Fruit fly (Drosophila melanogaster) whole organism, embryonic: ENCODE data around the gene Glut4EF.

ENCODE experiments used
- Atf6 ChIP-seq: fragments of 200-800 bp; sonication (Bioruptor generic); IDR thresholded peaks from 2 replicates; pipeline ENCODE4 v1.3.6; 2022; ENCODE audit warnings: missing biosample characterization, missing genetic modification characterization
- CG10654 ChIP-seq: fragments of 200-800 bp; sonication (Bioruptor generic); optimal IDR thresholded peaks from 2 replicates; lab custom pipeline; 2016; ENCODE audit warnings: missing biosample characterization, missing genetic modification characterization
- CG12219 ChIP-seq: fragments of 200-800 bp; sonication (Bioruptor generic); optimal IDR thresholded peaks from 3 replicates; lab custom pipeline; 2018; ENCODE audit warnings: missing biosample characterization, mild to moderate bottlenecking, missing genetic modification characterization
- CG12391 ChIP-seq: fragments of 200-800 bp; sonication (Bioruptor generic); optimal IDR thresholded peaks from 3 replicates; lab custom pipeline; 2018; ENCODE audit warnings: missing biosample characterization, mild to moderate bottlenecking, missing genetic modification characterization, moderate library complexity
- CG13287 ChIP-seq: fragments of 200-800 bp; sonication (Bioruptor generic); IDR thresholded peaks from 2 replicates; pipeline ENCODE4 v1.3.6; 2022; ENCODE audit warnings: missing biosample characterization, missing genetic modification characterization; ENCODE audit not compliant: partially characterized antibody
- CG14667 ChIP-seq: fragments of 200-800 bp; sonication (Bioruptor generic); IDR thresholded peaks from 2 replicates; pipeline ENCODE4 v1.3.6; 2022; ENCODE audit warnings: missing biosample characterization, missing genetic modification characterization
- CG15011 ChIP-seq: fragments of 200-800 bp; sonication (Bioruptor generic); optimal IDR thresholded peaks from 3 replicates; lab custom pipeline; 2018; ENCODE audit warnings: missing biosample characterization, mild to moderate bottlenecking, missing genetic modification characterization
- CG15479 ChIP-seq: fragments of 200-800 bp; sonication (Bioruptor generic); optimal IDR thresholded peaks from 3 replicates; lab custom pipeline; 2019; ENCODE audit warnings: missing biosample characterization, mild to moderate bottlenecking, missing genetic modification characterization, moderate library complexity
- CG15601 ChIP-seq: fragments of 200-800 bp; sonication (Bioruptor generic); optimal IDR thresholded peaks from 3 replicates; lab custom pipeline; 2019; ENCODE audit warnings: missing biosample characterization, mild to moderate bottlenecking, missing genetic modification characterization, moderate library complexity
- CG17359 ChIP-seq: fragments of 200-800 bp; sonication (Bioruptor generic); optimal IDR thresholded peaks from 3 replicates; lab custom pipeline; 2018; ENCODE audit warnings: missing biosample characterization, mild to moderate bottlenecking, missing genetic modification characterization, moderate library complexity
- CG2202 ChIP-seq: fragments of 200-800 bp; sonication (Bioruptor generic); optimal IDR thresholded peaks from 2 replicates; lab custom pipeline; 2018; ENCODE audit warnings: missing biosample characterization, mild to moderate bottlenecking, missing genetic modification characterization
- CG30403 ChIP-seq: fragments of 200-800 bp; sonication (Bioruptor generic); optimal IDR thresholded peaks from 3 replicates; lab custom pipeline; 2016; ENCODE audit warnings: missing biosample characterization, missing genetic modification characterization
- CG6254 ChIP-seq: fragments of 200-800 bp; sonication (Bioruptor generic); optimal IDR thresholded peaks from 3 replicates; lab custom pipeline; 2017; ENCODE audit warnings: mild to moderate bottlenecking, missing biosample characterization, missing genetic modification reagents, missing genetic modification characterization
- CG6654 ChIP-seq: fragments of 200-800 bp; sonication (Bioruptor generic); optimal IDR thresholded peaks from 2 replicates; lab custom pipeline; 2017; ENCODE audit warnings: missing biosample characterization, mild to moderate bottlenecking, missing genetic modification characterization
- CG7839 ChIP-seq: fragments of 200-800 bp; sonication (Bioruptor generic); optimal IDR thresholded peaks from 3 replicates; lab custom pipeline; 2018; ENCODE audit warnings: missing biosample characterization, mild to moderate bottlenecking, missing genetic modification characterization, moderate library complexity
- CoRest ChIP-seq: fragments of 200-800 bp; sonication (Bioruptor generic); optimal IDR thresholded peaks from 3 replicates; lab custom pipeline; 2018; ENCODE audit warnings: missing biosample characterization, mild to moderate bottlenecking, missing genetic modification characterization, moderate library complexity
- Dll ChIP-seq: fragments of 200-800 bp; sonication (Bioruptor generic); IDR thresholded peaks from 4 replicates; pipeline ENCODE4 v1.3.6; 2022; ENCODE audit warnings: missing biosample characterization, missing genetic modification characterization; ENCODE audit not compliant: partially characterized antibody
- Drgx ChIP-seq: fragments of 200-800 bp; sonication (Bioruptor generic); IDR thresholded peaks from 2 replicates; pipeline ENCODE4 v1.3.6; 2022; ENCODE audit warnings: missing biosample characterization, missing genetic modification characterization
- Eip74EF ChIP-seq, 2 experiments: fragments of 200-800 bp in 1 of 2; fragments of >200 bp in 1 of 2; sonication (Bioruptor generic) in 1 of 2; optimal IDR thresholded peaks; 2 replicates each; lab custom pipeline; 2017 to 2019; ENCODE audit warnings: missing biosample characterization in 2 of 2, missing genetic modification characterization in 2 of 2, mild to moderate bottlenecking in 1 of 2, moderate library complexity in 1 of 2
- Ets97D ChIP-seq: fragments of 200-800 bp; sonication (Bioruptor generic); optimal IDR thresholded peaks from 3 replicates; lab custom pipeline; 2016; ENCODE audit warnings: missing biosample characterization, missing genetic modification characterization
- Hand ChIP-seq: fragments of 200-800 bp; sonication (Bioruptor generic); optimal IDR thresholded peaks from 2 replicates; lab custom pipeline; 2017; ENCODE audit warnings: mild to moderate bottlenecking, missing biosample characterization, missing genetic modification reagents, missing genetic modification characterization
- Hr3 ChIP-seq: fragments of 200-800 bp; sonication (Bioruptor generic); optimal IDR thresholded peaks from 3 replicates; lab custom pipeline; 2016; ENCODE audit warnings: missing biosample characterization, missing genetic modification characterization
- MESR4 ChIP-seq: fragments of 200-800 bp; sonication (Bioruptor generic); optimal IDR thresholded peaks from 2 replicates; lab custom pipeline; 2018; ENCODE audit warnings: missing biosample characterization, mild to moderate bottlenecking, missing genetic modification characterization, moderate library complexity
- Neu2 ChIP-seq: fragments of 200-800 bp; sonication (Bioruptor generic); optimal IDR thresholded peaks from 3 replicates; lab custom pipeline; 2016; ENCODE audit warnings: missing biosample characterization, missing genetic modification characterization, borderline replicate concordance
- Sox102F ChIP-seq: fragments of 200-800 bp; sonication (Bioruptor generic); optimal IDR thresholded peaks from 2 replicates; lab custom pipeline; 2018; ENCODE audit warnings: missing biosample characterization, mild to moderate bottlenecking, missing genetic modification characterization, moderate library complexity
- cad ChIP-seq: fragments of >200 bp; optimal IDR thresholded peaks from 2 replicates; lab custom pipeline; 2017; ENCODE audit warnings: missing biosample characterization, missing genetic modification characterization
- chinmo ChIP-seq: fragments of 200-800 bp; sonication (Bioruptor generic); IDR thresholded peaks from 4 replicates; pipeline ENCODE4 v1.3.6; 2022; ENCODE audit warnings: missing biosample characterization, missing genetic modification characterization; ENCODE audit not compliant: partially characterized antibody
- dmrt99B ChIP-seq: fragments of 200-800 bp; sonication (Bioruptor generic); optimal IDR thresholded peaks from 2 replicates; lab custom pipeline; 2018; ENCODE audit warnings: missing biosample characterization, mild to moderate bottlenecking, missing genetic modification characterization, moderate library complexity
- fd96Cb ChIP-seq: fragments of 200-800 bp; sonication (Bioruptor generic); optimal IDR thresholded peaks from 2 replicates; lab custom pipeline; 2018; ENCODE audit warnings: missing biosample characterization, mild to moderate bottlenecking, missing genetic modification characterization, moderate library complexity
- gem ChIP-seq: fragments of 200-800 bp; sonication (Bioruptor generic); optimal IDR thresholded peaks from 2 replicates; lab custom pipeline; 2019; ENCODE audit warnings: missing biosample characterization, mild to moderate bottlenecking, missing genetic modification characterization, moderate library complexity
- ind ChIP-seq: fragments of 200-800 bp; sonication (Bioruptor generic); optimal IDR thresholded peaks from 3 replicates; lab custom pipeline; 2016; ENCODE audit warnings: missing biosample characterization, missing genetic modification characterization
- jumu ChIP-seq: fragments of 200-800 bp; sonication (Bioruptor generic); optimal IDR thresholded peaks from 3 replicates; lab custom pipeline; 2016; ENCODE audit warnings: missing biosample characterization, missing genetic modification characterization
- lbe ChIP-seq: fragments of 200-800 bp; sonication (Bioruptor generic); optimal IDR thresholded peaks from 2 replicates; lab custom pipeline; 2016; ENCODE audit warnings: missing biosample characterization, mild to moderate bottlenecking, missing genetic modification characterization
- maf-S ChIP-seq: fragments of 200-800 bp; sonication (Bioruptor generic); optimal IDR thresholded peaks from 2 replicates; lab custom pipeline; 2016; ENCODE audit warnings: missing biosample characterization, missing genetic modification characterization
- otp ChIP-seq: fragments of 200-800 bp; sonication (Bioruptor generic); IDR thresholded peaks from 3 replicates; pipeline ENCODE4, ENCODE4 v1.3.6; 2022; ENCODE audit warnings: missing biosample characterization, missing genetic modification characterization
- prd ChIP-seq, 3 experiments: fragments of >200 bp in 2 of 3; fragments of 200-800 bp in 1 of 3; sonication (Bioruptor generic) in 1 of 3; optimal IDR thresholded peaks in 2 of 3; IDR thresholded peaks in 1 of 3; 2 replicates in 2 of 3; 3 replicates in 1 of 3; pipeline versions ENCODE4 v1.3.6 to Lab custom; 2017 to 2022; ENCODE audit warnings: missing biosample characterization in 1 of 3, missing genetic modification characterization in 1 of 3
- row ChIP-seq: fragments of 200-800 bp; sonication (Bioruptor generic); IDR thresholded peaks from 3 replicates; pipeline ENCODE4 v1.3.6; 2022; ENCODE audit warnings: missing biosample characterization, missing genetic modification characterization
- run ChIP-seq: fragments of 200-800 bp; sonication (Bioruptor generic); optimal IDR thresholded peaks from 3 replicates; lab custom pipeline; 2018; ENCODE audit warnings: missing biosample characterization, mild to moderate bottlenecking, missing genetic modification characterization
- sens ChIP-seq: fragments of 200-800 bp; sonication (Bioruptor generic); peaks from one replicate; lab custom pipeline; 2016; ENCODE audit warnings: missing biosample characterization, missing genetic modification characterization
- so ChIP-seq: fragments of 200-800 bp; sonication (Bioruptor generic); IDR thresholded peaks from 3 replicates; pipeline ENCODE4 v1.3.6; 2022; ENCODE audit warnings: missing biosample characterization, missing genetic modification characterization
- trh ChIP-seq: fragments of 200-800 bp; sonication (Bioruptor generic); optimal IDR thresholded peaks from 2 replicates; lab custom pipeline; 2016; ENCODE audit warnings: missing biosample characterization, missing genetic modification characterization
- z ChIP-seq: fragments of 200-800 bp; sonication (Bioruptor generic); IDR thresholded peaks from 3 replicates; pipeline ENCODE4 v1.3.6; 2022; ENCODE audit warnings: missing biosample characterization, missing genetic modification characterization

The Glut4EF gene

dm6 chr3R:10025050-10025449 lies 150.6 kb downstream of the Glut4EF start, which contains the start of gene CG31407:
CG31407 (minus strand) TSS chr3R:10025150.
- TF ChIP-seq sens (GFP tag; lab: Kevin White, UChicago) (peak; percentile 65), dmrt99B (tag; lab: Kevin White, UChicago) (no peak), fd96Cb (tag; lab: Kevin White, UChicago) (no peak), trh (GFP tag; lab: Kevin White, UChicago) (no peak)

dm6 chr3R:10028378-10028777 lies 153.9 kb downstream of the Glut4EF start:
- TF ChIP-seq Drgx (GFP tag; lab: Robert Waterston, UW) (peak; percentile 36; the same call in 1 of the 2 replicates), ind (no peak)

dm6 chr3R:10031480-10031879 lies 157.0 kb downstream of the Glut4EF start:
- TF ChIP-seq Sox102F (GFP tag; lab: Kevin White, UChicago) (no peak), CG2202 (tag; lab: Kevin White, UChicago) (no peak), Atf6 (GFP tag; lab: Robert Waterston, UW) (peak; percentile 28; the same call in 1 of the 2 replicates)

- TF ChIP-seq cad (no peak), Ets97D (GFP tag; lab: Kevin White, UChicago) (no peak), CG15601 (tag; lab: Kevin White, UChicago) (peak; percentile 1), fd96Cb (tag; lab: Kevin White, UChicago) (no peak), CG12391 (peak; percentile 19), row (GFP tag; lab: Robert Waterston, UW) (no peak; the same call in 2 of the 3 replicates), CG6254 (GFP tag; lab: Kevin White, UChicago) (no peak), Hr3 (GFP tag; lab: Kevin White, UChicago) (no peak), run (tag; lab: Kevin White, UChicago) (no peak), Dll (GFP tag; lab: Robert Waterston, UW) (no peak), prd (optimal IDR thresholded peaks at IDR 0.05; lab: Kevin White, UChicago) (no peak), prd (GFP tag; IDR thresholded peaks at IDR 0.05; lab: Robert Waterston, UW) (peak; percentile 25; the same call in 1 of the 3 replicates), Eip74EF (GFP tag; optimal IDR thresholded peaks at IDR 0.05; lab: Kevin White, UChicago) (no peak), lbe (GFP tag; lab: Kevin White, UChicago) (no peak), Sox102F (GFP tag; lab: Kevin White, UChicago) (peak; percentile 54), CG7839 (tag; lab: Kevin White, UChicago) (peak; percentile 24), CG10654 (GFP tag; lab: Kevin White, UChicago) (no peak), MESR4 (GFP tag; lab: Kevin White, UChicago) (no peak), otp (GFP tag; lab: Robert Waterston, UW) (no peak), CG15479 (GFP tag; lab: Kevin White, UChicago) (no peak), z (GFP tag; lab: Robert Waterston, UW) (no peak), CG15011 (GFP tag; lab: Kevin White, UChicago) (no peak), CG13287 (GFP tag; lab: Robert Waterston, UW) (no peak), CG12219 (GFP tag; lab: Kevin White, UChicago) (no peak), chinmo (GFP tag; lab: Robert Waterston, UW) (0 out of 4 replicates have a peak, but pooled peaks have one; percentile 56), CG6654 (GFP tag; lab: Kevin White, UChicago) (no peak), gem (tag; lab: Kevin White, UChicago) (peak; percentile 35), CG17359 (tag; lab: Kevin White, UChicago) (peak; percentile 40), CG14667 (GFP tag; lab: Robert Waterston, UW) (no peak), jumu (no peak), Hand (GFP tag; lab: Kevin White, UChicago) (no peak), maf-S (GFP tag; lab: Kevin White, UChicago) (no peak), Neu2 (GFP tag; lab: Kevin White, UChicago) (no peak), CoRest (tag; lab: Kevin White, UChicago) (peak; percentile 23), so (GFP tag; lab: Robert Waterston, UW) (no peak), CG30403 (GFP tag; lab: Kevin White, UChicago) (peak; percentile 12)
These were observed 158.7 kb downstream of the Glut4EF start for dm6 chr3R:10032951-10033720.
